Worm (Caenorhabditis elegans) whole organism, mixed stage, embryonic: ENCODE results near the gene C15H9.11.

Experiments
- ceh-39 ChIP-seq: fragments of 150-350 bp; optimal IDR thresholded peaks from 2 replicates; lab custom pipeline; 2014; ENCODE audit warnings: missing biosample characterization, missing genetic modification characterization
- elt-1 ChIP-seq: sonication (generic microtip); optimal IDR thresholded peaks from 2 replicates; lab custom pipeline; 2017; ENCODE audit warnings: missing genetic modification characterization, mild to moderate bottlenecking, missing compliant biosample characterization, antibody characterized with exemption, moderate library complexity, borderline replicate concordance; ENCODE audit not compliant: insufficient read depth
- elt-3 ChIP-seq: fragments of 150-350 bp; optimal IDR thresholded peaks from 2 replicates; lab custom pipeline; 2014; ENCODE audit warnings: missing biosample characterization, missing genetic modification characterization
- lin-13 ChIP-seq: fragments of 150-350 bp; optimal IDR thresholded peaks from 2 replicates; lab custom pipeline; 2014; ENCODE audit warnings: missing biosample characterization, missing genetic modification characterization
- lsy-2 ChIP-seq: fragments of 150-350 bp; optimal IDR thresholded peaks from 2 replicates; lab custom pipeline; 2014; ENCODE audit warnings: missing biosample characterization, missing genetic modification characterization
- mls-2 ChIP-seq: sonication (generic microtip); optimal IDR thresholded peaks from 2 replicates; lab custom pipeline; 2016; ENCODE audit warnings: mild to moderate bottlenecking, missing genetic modification characterization, moderate library complexity, missing compliant biosample characterization
- nhr-237 ChIP-seq: fragments of 150-350 bp; optimal IDR thresholded peaks from 2 replicates; lab custom pipeline; 2014; ENCODE audit warnings: missing biosample characterization, missing genetic modification characterization
- nhr-76 ChIP-seq: sonication (generic microtip); optimal IDR thresholded peaks from 2 replicates; lab custom pipeline; 2017; ENCODE audit warnings: missing biosample characterization, missing genetic modification characterization
- pha-4 ChIP-seq: fragments of 150-350 bp; optimal IDR thresholded peaks from 2 replicates; lab custom pipeline; 2018; ENCODE audit warnings: missing biosample characterization, missing genetic modification reagents, missing genetic modification characterization
- snpc-4 ChIP-seq: fragments of 150-350 bp; optimal IDR thresholded peaks from 2 replicates; lab custom pipeline; 2014; ENCODE audit warnings: missing biosample characterization, missing genetic modification characterization
- unc-39 ChIP-seq: fragments of 150-350 bp; optimal IDR thresholded peaks from 2 replicates; lab custom pipeline; 2014; ENCODE audit warnings: missing biosample characterization, missing genetic modification characterization
- unc-62 ChIP-seq: fragments of 150-350 bp; optimal IDR thresholded peaks from 2 replicates; lab custom pipeline; 2014; ENCODE audit warnings: missing biosample characterization, missing genetic modification reagents, missing genetic modification characterization

ce11 chrX:6085824-6086223 lies 17.4 kb downstream of the C15H9.11 start, which contains the start of gene C45B2.1:
- TF ChIP-seq mls-2 (tag; lab: Kevin White, UChicago) (no peak), ceh-39 (tag; lab: Kevin White, UChicago) (no peak), snpc-4 (tag; lab: Kevin White, UChicago) (no peak), nhr-76 (tag; lab: Kevin White, UChicago) (no peak), pha-4 (tag; lab: Kevin White, UChicago) (no peak), elt-1 (tag; lab: Kevin White, UChicago) (no peak), lin-13 (tag; lab: Kevin White, UChicago) (no peak), unc-62 (no peak), elt-3 (tag; lab: Kevin White, UChicago) (no peak), lsy-2 (tag; lab: Kevin White, UChicago) (no peak), nhr-237 (tag; lab: Kevin White, UChicago) (no peak), unc-39 (tag; lab: Kevin White, UChicago) (no peak)
